Fruit fly (Drosophila melanogaster) whole organism, embryonic: ENCODE data around the gene CRAT.

Experiments used
- Aef1 ChIP-seq: fragments of 200-800 bp; sonication (Bioruptor generic); IDR thresholded peaks from 3 replicates; pipeline ENCODE4 v1.3.6; 2022; ENCODE audit warnings: missing biosample characterization, missing genetic modification characterization
- BEAF-32 ChIP-seq: fragments of 200-800 bp; sonication (Bioruptor generic); optimal IDR thresholded peaks from 3 replicates; lab custom pipeline; 2017; ENCODE audit warnings: missing biosample characterization, missing genetic modification characterization, mild to moderate bottlenecking, moderate library complexity, missing genetic modification reagents
- Bgb ChIP-seq: fragments of 200-800 bp; sonication (Bioruptor generic); IDR thresholded peaks from 2 replicates; pipeline ENCODE4 v1.3.6; 2022; ENCODE audit warnings: missing biosample characterization, missing genetic modification characterization; ENCODE audit not compliant: partially characterized antibody
- CG13287 ChIP-seq: fragments of 200-800 bp; sonication (Bioruptor generic); IDR thresholded peaks from 2 replicates; pipeline ENCODE4 v1.3.6; 2022; ENCODE audit warnings: missing biosample characterization, missing genetic modification characterization; ENCODE audit not compliant: partially characterized antibody
- CG14860 ChIP-seq: fragments of 200-800 bp; sonication (Bioruptor generic); IDR thresholded peaks from 3 replicates; pipeline ENCODE4 v1.3.6; 2022; ENCODE audit warnings: missing biosample characterization, missing genetic modification characterization; ENCODE audit not compliant: partially characterized antibody
- CG16813 ChIP-seq: fragments of 200-800 bp; sonication (Bioruptor generic); IDR thresholded peaks from 3 replicates; pipeline ENCODE4 v1.3.6; 2022; ENCODE audit warnings: missing biosample characterization, missing genetic modification characterization; ENCODE audit not compliant: partially characterized antibody
- CG30431 ChIP-seq: fragments of 200-800 bp; sonication (Bioruptor generic); optimal IDR thresholded peaks from 2 replicates; lab custom pipeline; 2017; ENCODE audit warnings: missing biosample characterization, missing genetic modification characterization
- CG31365 ChIP-seq: fragments of 200-800 bp; sonication (Bioruptor generic); optimal IDR thresholded peaks from 2 replicates; lab custom pipeline; 2018; ENCODE audit warnings: missing biosample characterization, mild to moderate bottlenecking, missing genetic modification characterization
- CG34224 ChIP-seq: fragments of 200-800 bp; sonication (Bioruptor generic); IDR thresholded peaks from 3 replicates; pipeline ENCODE4 v1.3.6; 2022; ENCODE audit warnings: missing biosample characterization, missing genetic modification characterization; ENCODE audit not compliant: partially characterized antibody
- CG4617 ChIP-seq: fragments of 200-800 bp; sonication (Bioruptor generic); optimal IDR thresholded peaks from 3 replicates; lab custom pipeline; 2016; ENCODE audit warnings: missing biosample characterization, missing genetic modification characterization, borderline replicate concordance
- CG6791 ChIP-seq: fragments of 200-800 bp; sonication (Bioruptor generic); IDR thresholded peaks from 3 replicates; pipeline ENCODE4 v1.3.6; 2022; ENCODE audit warnings: missing biosample characterization, missing genetic modification characterization; ENCODE audit not compliant: partially characterized antibody
- CG8359 ChIP-seq: fragments of 200-800 bp; sonication (Bioruptor generic); optimal IDR thresholded peaks from 2 replicates; lab custom pipeline; 2017; ENCODE audit warnings: missing biosample characterization, mild to moderate bottlenecking, missing genetic modification characterization, borderline replicate concordance
- CG8388 ChIP-seq: fragments of 200-800 bp; sonication (Bioruptor generic); optimal IDR thresholded peaks from 2 replicates; lab custom pipeline; 2019; ENCODE audit warnings: missing biosample characterization, mild to moderate bottlenecking, missing genetic modification characterization, moderate library complexity
- D19B ChIP-seq: fragments of 200-800 bp; sonication (Bioruptor generic); optimal IDR thresholded peaks from 2 replicates; lab custom pipeline; 2017; ENCODE audit warnings: missing biosample characterization, mild to moderate bottlenecking, missing genetic modification characterization
- Doc3 ChIP-seq: fragments of 200-800 bp; sonication (Bioruptor generic); IDR thresholded peaks from 3 replicates; pipeline ENCODE4 v1.3.6; 2022; ENCODE audit warnings: missing biosample characterization, missing genetic modification characterization; ENCODE audit not compliant: partially characterized antibody
- ERR ChIP-seq: fragments of 200-800 bp; sonication (Bioruptor generic); optimal IDR thresholded peaks from 2 replicates; lab custom pipeline; 2016; ENCODE audit warnings: missing biosample characterization, missing genetic modification characterization
- Fer1 ChIP-seq: fragments of 200-800 bp; sonication (Bioruptor generic); optimal IDR thresholded peaks from 2 replicates; lab custom pipeline; 2017; ENCODE audit warnings: missing biosample characterization, mild to moderate bottlenecking, missing genetic modification characterization
- GATAe ChIP-seq: fragments of 200-800 bp; sonication (Bioruptor generic); conservative IDR thresholded peaks from 2 replicates; pipeline ENCODE4 v1.3.6; 2022; ENCODE audit warnings: missing biosample characterization, missing genetic modification characterization
- Gug ChIP-seq: fragments of 200-800 bp; sonication (Bioruptor generic); IDR thresholded peaks from 4 replicates; pipeline ENCODE4 v1.3.6; 2022; ENCODE audit warnings: missing biosample characterization, missing genetic modification characterization
- HmgD ChIP-seq: fragments of 200-800 bp; sonication (Bioruptor generic); optimal IDR thresholded peaks from 3 replicates; lab custom pipeline; 2016; ENCODE audit warnings: missing biosample characterization, missing genetic modification characterization
- Med ChIP-seq: fragments of 200-800 bp; sonication (Bioruptor generic); peaks from one replicate; lab custom pipeline; 2016; ENCODE audit warnings: missing biosample characterization, missing genetic modification characterization, mild to moderate bottlenecking, inconsistent platforms, moderate library complexity
- Rfx ChIP-seq: fragments of 200-800 bp; sonication (Bioruptor generic); IDR thresholded peaks from 2 replicates; pipeline ENCODE4 v1.3.6; 2022; ENCODE audit warnings: missing biosample characterization, missing genetic modification characterization
- Scr ChIP-seq: fragments of 200-800 bp; sonication (Bioruptor generic); IDR thresholded peaks from 2 replicates; pipeline ENCODE4 v1.3.6; 2022; ENCODE audit warnings: missing biosample characterization, missing genetic modification characterization; ENCODE audit not compliant: partially characterized antibody
- Sox102F ChIP-seq: fragments of 200-800 bp; sonication (Bioruptor generic); optimal IDR thresholded peaks from 2 replicates; lab custom pipeline; 2018; ENCODE audit warnings: missing biosample characterization, mild to moderate bottlenecking, missing genetic modification characterization, moderate library complexity
- Sry-β ChIP-seq: fragments of 200-800 bp; sonication (Bioruptor generic); optimal IDR thresholded peaks from 2 replicates; lab custom pipeline; 2018; ENCODE audit warnings: missing biosample characterization, mild to moderate bottlenecking, missing genetic modification characterization, moderate library complexity
- ase ChIP-seq: fragments of 200-800 bp; sonication (Bioruptor generic); IDR thresholded peaks from 3 replicates; pipeline ENCODE4 v1.3.6; 2022; ENCODE audit warnings: missing biosample characterization, missing genetic modification characterization
- ato ChIP-seq: fragments of 200-800 bp; sonication (Bioruptor generic); IDR thresholded peaks from 2 replicates; pipeline ENCODE4 v1.3.6; 2022; ENCODE audit warnings: missing biosample characterization, missing genetic modification characterization; ENCODE audit not compliant: partially characterized antibody
- bbx ChIP-seq: fragments of 200-800 bp; sonication (Bioruptor generic); IDR thresholded peaks from 2 replicates; pipeline ENCODE4 v1.3.6; 2022; ENCODE audit warnings: missing biosample characterization, missing genetic modification characterization; ENCODE audit not compliant: partially characterized antibody
- crp ChIP-seq, 2 experiments: fragments of 200-800 bp; sonication (Bioruptor generic); optimal IDR thresholded peaks; 2 replicates in 1 of 2; 3 replicates in 1 of 2; lab custom pipeline; 2017; ENCODE audit warnings: missing biosample characterization in 2 of 2, missing genetic modification characterization in 2 of 2, mild to moderate bottlenecking in 1 of 2, moderate library complexity in 1 of 2
- dimm ChIP-seq: fragments of 200-800 bp; sonication (Bioruptor generic); IDR thresholded peaks from 2 replicates; pipeline ENCODE4 v1.3.6; 2022; ENCODE audit warnings: missing biosample characterization, missing genetic modification characterization
- dmrt11E ChIP-seq: fragments of 200-800 bp; sonication (Bioruptor generic); optimal IDR thresholded peaks from 3 replicates; lab custom pipeline; 2018; ENCODE audit warnings: missing biosample characterization, mild to moderate bottlenecking, missing genetic modification characterization, moderate library complexity
- ftz-f1 ChIP-seq: fragments of 200-800 bp; sonication (Bioruptor generic); optimal IDR thresholded peaks from 2 replicates; lab custom pipeline; 2016; ENCODE audit warnings: missing biosample characterization, missing genetic modification characterization
- gfzf ChIP-seq: fragments of 200-800 bp; sonication (Bioruptor generic); optimal IDR thresholded peaks from 2 replicates; lab custom pipeline; 2016; ENCODE audit warnings: missing biosample characterization, mild to moderate bottlenecking, missing genetic modification characterization, moderate library complexity
- hb ChIP-seq: fragments of 200-800 bp; sonication (Bioruptor generic); IDR thresholded peaks from 3 replicates; pipeline ENCODE4 v1.3.6; 2022; ENCODE audit warnings: missing biosample characterization, missing genetic modification characterization; ENCODE audit not compliant: partially characterized antibody
- her ChIP-seq: fragments of 200-800 bp; sonication (Bioruptor generic); optimal IDR thresholded peaks from 2 replicates; lab custom pipeline; 2016; ENCODE audit warnings: missing biosample characterization, missing genetic modification characterization
- ind ChIP-seq: fragments of 200-800 bp; sonication (Bioruptor generic); optimal IDR thresholded peaks from 3 replicates; lab custom pipeline; 2016; ENCODE audit warnings: missing biosample characterization, missing genetic modification characterization
- inv ChIP-seq: fragments of 200-800 bp; sonication (Bioruptor generic); IDR thresholded peaks from 2 replicates; pipeline ENCODE4 v1.3.6; 2022; ENCODE audit warnings: missing biosample characterization, missing genetic modification characterization; ENCODE audit not compliant: partially characterized antibody
- luna ChIP-seq: fragments of 200-800 bp; sonication (Bioruptor generic); optimal IDR thresholded peaks from 2 replicates; lab custom pipeline; 2016; ENCODE audit warnings: missing biosample characterization, missing genetic modification characterization
- mam ChIP-seq: fragments of 200-800 bp; sonication (Bioruptor generic); optimal IDR thresholded peaks from 3 replicates; lab custom pipeline; 2016; ENCODE audit warnings: missing biosample characterization, missing genetic modification characterization
- nerfin-2 ChIP-seq: fragments of 200-800 bp; sonication (Bioruptor generic); IDR thresholded peaks from 2 replicates; pipeline ENCODE4 v1.3.6; 2022; ENCODE audit warnings: missing biosample characterization, missing genetic modification characterization; ENCODE audit not compliant: partially characterized antibody
- psq ChIP-seq: fragments of 200-800 bp; sonication (Bioruptor generic); optimal IDR thresholded peaks from 2 replicates; lab custom pipeline; 2017; ENCODE audit warnings: missing biosample characterization, missing genetic modification characterization
- sens ChIP-seq: fragments of 200-800 bp; sonication (Bioruptor generic); peaks from one replicate; lab custom pipeline; 2016; ENCODE audit warnings: missing biosample characterization, missing genetic modification characterization
- slp2 ChIP-seq: fragments of 200-800 bp; sonication (Bioruptor generic); optimal IDR thresholded peaks from 2 replicates; lab custom pipeline; 2016; ENCODE audit warnings: missing biosample characterization, missing genetic modification characterization
- stwl ChIP-seq: fragments of 200-800 bp; sonication (Bioruptor generic); optimal IDR thresholded peaks from 3 replicates; lab custom pipeline; 2018; ENCODE audit warnings: missing biosample characterization, mild to moderate bottlenecking, missing genetic modification characterization, moderate library complexity
- tio ChIP-seq: fragments of 200-800 bp; sonication (Bioruptor generic); optimal IDR thresholded peaks from 2 replicates; lab custom pipeline; 2017; ENCODE audit warnings: missing biosample characterization, missing genetic modification characterization, inconsistent platforms
- unc-4 ChIP-seq: fragments of 200-800 bp; sonication (Bioruptor generic); IDR thresholded peaks from 2 replicates; pipeline ENCODE4 v1.3.6; 2022; ENCODE audit warnings: missing biosample characterization, missing genetic modification characterization; ENCODE audit not compliant: partially characterized antibody
- vnd ChIP-seq: fragments of 200-800 bp; sonication (Bioruptor generic); IDR thresholded peaks from 3 replicates; pipeline ENCODE4 v1.3.6; 2022; ENCODE audit warnings: missing biosample characterization, missing genetic modification characterization; ENCODE audit not compliant: partially characterized antibody
- zen2 ChIP-seq: fragments of 200-800 bp; sonication (Bioruptor generic); IDR thresholded peaks from 3 replicates; pipeline ENCODE4 v1.3.6; 2022; ENCODE audit warnings: missing biosample characterization, missing genetic modification characterization; ENCODE audit not compliant: partially characterized antibody

The CRAT gene

dm6 chr3R:6388414-6388830 lies 12.6 kb upstream of the CRAT start:
- no peak for TF ChIP-seq psq (GFP tag; lab: Kevin White, UChicago)
- TF ChIP-seq gfzf (GFP tag; lab: Kevin White, UChicago): peak; percentile 28
- peak; percentile 53; the same call in 1 of the 2 replicates for TF ChIP-seq inv
- TF ChIP-seq Bgb (GFP tag; lab: Robert Waterston, UW): peak; percentile 61
- peak; percentile 74 for TF ChIP-seq CG13287 (GFP tag; lab: Robert Waterston, UW)
- no peak for TF ChIP-seq luna (GFP tag; lab: Kevin White, UChicago)
- no peak for TF ChIP-seq crp (GFP tag; optimal IDR thresholded peaks at IDR 0.05; lab: Kevin White, UChicago)
- TF ChIP-seq Sry-β (GFP tag; lab: Kevin White, UChicago): no peak
- TF ChIP-seq ase (GFP tag; lab: Robert Waterston, UW): no peak
- TF ChIP-seq bbx (GFP tag; lab: Robert Waterston, UW): peak; percentile 55
- no peak for TF ChIP-seq CG8388 (GFP tag; lab: Kevin White, UChicago)
- TF ChIP-seq Med (GFP tag; lab: Kevin White, UChicago): peak; percentile 48
- TF ChIP-seq zen2 (GFP tag; lab: Robert Waterston, UW): peak; percentile 55; the same call in 1 of the 3 replicates
- no peak for TF ChIP-seq Sox102F (GFP tag; lab: Kevin White, UChicago)
- TF ChIP-seq Aef1: no peak
- TF ChIP-seq ERR (GFP tag; lab: Kevin White, UChicago): no peak
- peak; percentile 0 for TF ChIP-seq BEAF-32 (GFP tag; lab: Kevin White, UChicago)
- TF ChIP-seq dmrt11E (tag; lab: Kevin White, UChicago): no peak
- TF ChIP-seq GATAe (GFP tag; lab: Robert Waterston, UW): no peak
- TF ChIP-seq CG34224 (GFP tag; lab: Robert Waterston, UW): peak; percentile 70
- TF ChIP-seq vnd (GFP tag; lab: Robert Waterston, UW): peak; percentile 69; the same call in 2 of the 3 replicates
- TF ChIP-seq CG31365 (tag; lab: Kevin White, UChicago): peak; percentile 50
- peak; percentile 64; the same call in 1 of the 3 replicates for TF ChIP-seq Doc3 (GFP tag; lab: Robert Waterston, UW)
- no peak for TF ChIP-seq mam
- TF ChIP-seq CG30431 (GFP tag; lab: Kevin White, UChicago): no peak
- TF ChIP-seq CG16813: peak; percentile 83
- no peak for TF ChIP-seq slp2 (GFP tag; lab: Kevin White, UChicago)
- peak; percentile 83 for TF ChIP-seq hb
- TF ChIP-seq CG8359: no peak
- TF ChIP-seq CG14860 (GFP tag; lab: Robert Waterston, UW): peak; percentile 92
- TF ChIP-seq Fer1 (GFP tag; lab: Kevin White, UChicago): no peak
- TF ChIP-seq Scr: peak; percentile 71
- peak; percentile 89 for TF ChIP-seq CG6791 (GFP tag; lab: Robert Waterston, UW)
- TF ChIP-seq HmgD: no peak
- no peak for TF ChIP-seq tio
- TF ChIP-seq Gug (GFP tag; lab: Robert Waterston, UW): no peak
- TF ChIP-seq ato: peak; percentile 66; the same call in 1 of the 2 replicates
- peak; percentile 88 for TF ChIP-seq nerfin-2 (GFP tag; lab: Robert Waterston, UW)
- TF ChIP-seq ftz-f1 (GFP tag; lab: Kevin White, UChicago): no peak
- peak; percentile 29 for TF ChIP-seq stwl
- peak; percentile 44 for TF ChIP-seq D19B
- TF ChIP-seq dimm (GFP tag; lab: Robert Waterston, UW): no peak
- peak; percentile 48 for TF ChIP-seq sens (GFP tag; lab: Kevin White, UChicago)
- peak; percentile 51 for TF ChIP-seq unc-4
- TF ChIP-seq Rfx (GFP tag; lab: Robert Waterston, UW): no peak
- TF ChIP-seq her (GFP tag; lab: Kevin White, UChicago): no peak
- TF ChIP-seq CG4617 (GFP tag; lab: Kevin White, UChicago): no peak
- no peak for TF ChIP-seq ind (GFP tag; lab: Kevin White, UChicago)
